Fruit fly (Drosophila melanogaster) whole organism, pupa: ENCODE data around the gene scyl.

Source experiments
- CG10348 ChIP-seq: fragments of 200-800 bp; sonication (Bioruptor generic); IDR thresholded peaks from 2 replicates; pipeline ENCODE4 v1.3.6; 2022; ENCODE audit warnings: missing biosample characterization, missing genetic modification characterization
- CG13204 ChIP-seq: fragments of 200-800 bp; sonication (Bioruptor generic); optimal IDR thresholded peaks from 2 replicates; lab custom pipeline; 2018; ENCODE audit warnings: missing biosample characterization, mild to moderate bottlenecking, missing genetic modification characterization, moderate library complexity
- CG14655 ChIP-seq: fragments of 200-800 bp; sonication (Bioruptor generic); optimal IDR thresholded peaks from 3 replicates; lab custom pipeline; 2017; ENCODE audit warnings: mild to moderate bottlenecking, missing biosample characterization, missing genetic modification reagents, missing genetic modification characterization
- CG15710 ChIP-seq: fragments of 200-800 bp; sonication (Bioruptor generic); optimal IDR thresholded peaks from 2 replicates; lab custom pipeline; 2018; ENCODE audit warnings: missing biosample characterization, mild to moderate bottlenecking, missing genetic modification characterization, moderate library complexity
- CG17806 ChIP-seq: fragments of 200-800 bp; sonication (Bioruptor generic); optimal IDR thresholded peaks from 2 replicates; lab custom pipeline; 2018; ENCODE audit warnings: missing biosample characterization, mild to moderate bottlenecking, missing genetic modification characterization, moderate library complexity
- CG32121 ChIP-seq: fragments of 200-800 bp; sonication (Bioruptor generic); IDR thresholded peaks from 2 replicates; pipeline ENCODE4 v1.3.6; 2022; ENCODE audit warnings: missing biosample characterization, missing genetic modification characterization
- CG34367 ChIP-seq: fragments of 200-800 bp; sonication (Bioruptor generic); optimal IDR thresholded peaks from 2 replicates; lab custom pipeline; 2018; ENCODE audit warnings: missing biosample characterization, mild to moderate bottlenecking, missing genetic modification characterization
- CG4496 ChIP-seq: fragments of 200-800 bp; sonication (Bioruptor generic); IDR thresholded peaks from 3 replicates; pipeline ENCODE4 v1.3.6; 2022; ENCODE audit warnings: missing biosample characterization, missing genetic modification characterization
- CG8159 ChIP-seq: fragments of 200-800 bp; sonication (Bioruptor generic); optimal IDR thresholded peaks from 3 replicates; lab custom pipeline; 2018; ENCODE audit warnings: missing biosample characterization, mild to moderate bottlenecking, missing genetic modification characterization, moderate library complexity
- EcR ChIP-seq: fragments of 200-800 bp; sonication (Bioruptor generic); optimal IDR thresholded peaks from 3 replicates; lab custom pipeline; 2019; ENCODE audit warnings: missing biosample characterization, missing genetic modification characterization, mild to moderate bottlenecking, moderate library complexity, missing genetic modification reagents
- Ets98B ChIP-seq: fragments of 200-800 bp; sonication (Bioruptor generic); IDR thresholded peaks from 2 replicates; pipeline ENCODE4 v1.3.6; 2022; ENCODE audit warnings: missing biosample characterization, missing genetic modification characterization
- Pif1B ChIP-seq: fragments of 200-800 bp; sonication (Bioruptor generic); optimal IDR thresholded peaks from 3 replicates; lab custom pipeline; 2016; ENCODE audit warnings: missing biosample characterization, missing genetic modification characterization
- Snoo ChIP-seq: fragments of 200-800 bp; sonication (Bioruptor generic); optimal IDR thresholded peaks from 3 replicates; lab custom pipeline; 2017; ENCODE audit warnings: missing biosample characterization, mild to moderate bottlenecking, missing genetic modification characterization, inconsistent platforms
- rn ChIP-seq: fragments of 200-800 bp; sonication (Bioruptor generic); IDR thresholded peaks from 2 replicates; pipeline ENCODE4 v1.3.6; 2022; ENCODE audit warnings: missing biosample characterization, missing genetic modification characterization

DNA sequence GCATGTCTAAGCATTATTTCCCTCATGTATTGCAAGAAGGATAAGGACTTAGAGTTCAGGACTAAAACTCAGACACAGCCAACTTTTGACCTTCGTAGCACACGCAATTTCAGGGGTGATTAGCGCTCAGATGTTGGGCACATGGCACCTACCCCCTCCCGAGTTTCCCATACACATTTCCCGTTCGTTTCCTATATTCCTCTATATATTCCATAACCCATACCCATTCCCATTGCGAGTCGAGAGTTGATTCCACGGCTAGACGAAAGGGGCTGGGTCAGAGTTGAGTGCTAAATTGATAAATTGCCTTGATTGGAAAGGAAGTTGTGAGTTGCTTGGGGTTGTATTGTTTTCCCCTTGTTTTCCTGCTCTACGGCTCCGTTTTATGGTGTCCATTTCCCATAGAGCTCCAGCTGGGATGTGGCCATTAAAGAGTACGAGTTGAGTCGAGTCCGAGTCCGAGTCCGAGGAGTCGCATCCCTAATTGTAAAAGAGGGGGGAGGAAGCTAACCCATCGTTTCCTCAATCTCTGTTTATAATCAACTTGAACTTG is 8.0 kb upstream of the scyl start:
- TF ChIP-seq Pif1B (GFP tag; lab: Kevin White, UChicago), result no peak
- no peak for TF ChIP-seq CG15710 (tag; lab: Kevin White, UChicago)
- TF ChIP-seq CG10348 (GFP tag; lab: Robert Waterston, UW), result no peak
- TF ChIP-seq rn (GFP tag; lab: Robert Waterston, UW), result no peak
- no peak for TF ChIP-seq Ets98B (GFP tag; lab: Robert Waterston, UW)
- no peak for TF ChIP-seq EcR (GFP tag; lab: Kevin White, UChicago)
- TF ChIP-seq CG14655 (GFP tag; lab: Kevin White, UChicago), result no peak
- no peak for TF ChIP-seq CG13204 (GFP tag; lab: Kevin White, UChicago)
- TF ChIP-seq CG4496 (GFP tag; lab: Robert Waterston, UW), result no peak
- no peak for TF ChIP-seq CG17806 (tag; lab: Kevin White, UChicago)
- no peak for TF ChIP-seq CG8159 (tag; lab: Kevin White, UChicago)
- TF ChIP-seq CG32121 (GFP tag; lab: Robert Waterston, UW), result no peak
- no peak for TF ChIP-seq Snoo (tag; lab: Kevin White, UChicago)
- TF ChIP-seq CG34367 (tag; lab: Kevin White, UChicago), result no peak
